Worm (Caenorhabditis elegans) whole organism, L2 larva: Measurements from ENCODE around the gene R01H2.1.
A peak's percentile ranks its signal among the peaks of the same experiment; 100 is the strongest.

ENCODE experiments used
- ama-1 ChIP-seq: fragments of 150-350 bp; optimal IDR thresholded peaks from 2 replicates; lab custom pipeline; 2018; ENCODE audit warnings: inconsistent platforms
- lsy-2 ChIP-seq, 2 experiments: fragments of 150-350 bp in 1 of 2; sonication (generic microtip) in 1 of 2; optimal IDR thresholded peaks; 2 replicates each; lab custom pipeline; 2014 to 2017; ENCODE audit warnings: missing biosample characterization in 2 of 2, missing genetic modification characterization in 2 of 2
- nhr-6 ChIP-seq: fragments of 150-350 bp; optimal IDR thresholded peaks from 2 replicates; lab custom pipeline; 2014; ENCODE audit warnings: missing biosample characterization, missing genetic modification characterization
- nhr-77 ChIP-seq: fragments of 150-350 bp; optimal IDR thresholded peaks from 2 replicates; lab custom pipeline; 2014; ENCODE audit warnings: missing biosample characterization, missing genetic modification characterization
- snpc-4 ChIP-seq: fragments of 150-350 bp; optimal IDR thresholded peaks from 2 replicates; lab custom pipeline; 2014; ENCODE audit warnings: missing biosample characterization, missing genetic modification characterization
- unc-55 ChIP-seq: fragments of 150-350 bp; sonication (generic microtip); optimal IDR thresholded peaks from 3 replicates; lab custom pipeline; 2014; ENCODE audit warnings: missing biosample characterization, missing genetic modification reagents, missing genetic modification characterization
- unc-62 ChIP-seq: fragments of 150-350 bp; optimal IDR thresholded peaks from 2 replicates; lab custom pipeline; 2014; ENCODE audit warnings: missing biosample characterization, missing genetic modification reagents, missing genetic modification characterization

DNA sequence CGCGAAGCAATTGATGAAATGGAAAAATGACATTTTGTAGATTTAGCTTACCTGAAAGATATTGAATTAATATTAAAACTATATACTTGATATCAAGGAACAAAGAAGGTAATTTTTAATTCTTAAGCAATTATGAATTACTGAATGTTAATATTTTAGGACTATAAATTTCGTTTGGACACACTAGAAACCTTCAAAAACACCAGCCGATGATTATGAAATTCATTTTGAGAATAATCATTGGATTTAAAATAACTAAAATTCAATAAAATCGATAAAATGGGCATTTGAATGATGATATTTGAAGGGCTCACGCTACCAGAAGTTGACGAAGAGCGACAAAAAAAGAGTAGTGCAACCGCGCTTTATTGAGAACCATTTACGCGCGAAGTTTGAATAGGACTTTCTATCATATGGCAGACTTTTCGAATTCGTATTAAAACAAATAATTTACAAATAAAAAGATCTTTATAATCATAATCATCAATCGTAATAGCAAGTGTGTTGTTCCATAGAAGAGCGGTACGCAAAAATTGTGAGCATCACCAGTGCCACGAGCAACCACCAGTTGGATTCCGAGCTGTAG is 11.2 kb downstream of the R01H2.1 start, which contains the start of gene ZK418.5:
- TF ChIP-seq ama-1 (lab: Kevin White, UChicago) (no peak), nhr-6 (tag; lab: Kevin White, UChicago) (no peak), snpc-4 (no peak), nhr-77 (tag; lab: Kevin White, UChicago) (no peak), lsy-2 (tag; optimal IDR thresholded peaks at IDR 0.05; lab: Kevin White, UChicago) (peak; percentile 30 to 77), unc-62 (GFP tag; lab: Kevin White, UChicago) (no peak), unc-55 (GFP tag; lab: Kevin White, UChicago) (peak; percentile 70)
